Worm (Caenorhabditis elegans) whole organism, young adult: ENCODE results near the gene cyk-4.

ENCODE experiments used
- F23B12.7 ChIP-seq: sonication (generic microtip); optimal IDR thresholded peaks from 2 replicates; lab custom pipeline; 2017; ENCODE audit warnings: missing genetic modification characterization, mild to moderate bottlenecking, missing compliant biosample characterization, antibody characterized with exemption, moderate library complexity; ENCODE audit not compliant: insufficient read depth
- ama-1 ChIP-seq, 3 experiments: fragments of 150-350 bp in 1 of 3; sonication (generic microtip) in 2 of 3; optimal IDR thresholded peaks; 2 replicates each; lab custom pipeline; 2014 to 2018; ENCODE audit warnings: missing biosample characterization in 2 of 3, missing genetic modification characterization in 2 of 3, missing genetic modification reagents in 2 of 3
- ceh-27 ChIP-seq: fragments of 200-800 bp; sonication (Bioruptor generic); optimal IDR thresholded peaks from 2 replicates; lab custom pipeline; 2018; ENCODE audit warnings: mild to moderate bottlenecking, missing genetic modification characterization, moderate library complexity, missing compliant biosample characterization
- egl-44 ChIP-seq: fragments of 200-800 bp; sonication (Bioruptor generic); IDR thresholded peaks from 2 replicates; pipeline ENCODE4 v1.3.6; 2022; ENCODE audit warnings: missing genetic modification reagents, missing genetic modification characterization, missing compliant biosample characterization
- madf-10 ChIP-seq: sonication (generic microtip); optimal IDR thresholded peaks from 2 replicates; lab custom pipeline; 2016; ENCODE audit warnings: mild to moderate bottlenecking, missing genetic modification characterization, missing compliant biosample characterization
- nhr-80 ChIP-seq: sonication (generic microtip); optimal IDR thresholded peaks from 2 replicates; lab custom pipeline; 2016; ENCODE audit warnings: missing genetic modification characterization, missing compliant biosample characterization
- unc-62 ChIP-seq: fragments of 150-350 bp; optimal IDR thresholded peaks from 2 replicates; lab custom pipeline; 2014; ENCODE audit warnings: missing biosample characterization, missing genetic modification reagents, missing genetic modification characterization

- no peak for TF ChIP-seq F23B12.7 (tag; lab: Kevin White, UChicago)
- TF ChIP-seq nhr-80, result no peak
- peak; percentile 8 for TF ChIP-seq ama-1 (optimal IDR thresholded peaks at IDR 0.05; lab: Kevin White, UChicago)
- no peak for TF ChIP-seq ama-1 (GFP tag; optimal IDR thresholded peaks at IDR 0.05; lab: Kevin White, UChicago)
- no peak for TF ChIP-seq ceh-27
- no peak for TF ChIP-seq madf-10 (tag; lab: Kevin White, UChicago)
- TF ChIP-seq unc-62 (GFP tag; lab: Kevin White, UChicago), result no peak
- TF ChIP-seq egl-44 (GFP tag; lab: Robert Waterston, UW), result no peak
Observed at ce11 chrIII:13724018-13724892, 46.8 kb downstream of the cyk-4 start.
